Fruit fly (Drosophila melanogaster): ENCODE data around the gene Rpp20.
A peak's percentile ranks its signal among the peaks of the same experiment; 100 is the strongest.

Gene Rpp20

dm6 chrX:19748565-19748964 is 4.3 kb downstream of the Rpp20 start:
- no peak for TF ChIP-seq Pif1A (GFP tag; optimal IDR thresholded peaks at IDR 0.05)
- TF ChIP-seq CG12605 (GFP tag; IDR thresholded peaks at IDR 0.05), result no peak
- TF ChIP-seq EcR (GFP tag; optimal IDR thresholded peaks at IDR 0.05), result no peak
- TF ChIP-seq gl (tag; optimal IDR thresholded peaks at IDR 0.05), result no peak
- no peak for TF ChIP-seq CG4496 (GFP tag; IDR thresholded peaks at IDR 0.05)
- TF ChIP-seq CG34367 (tag; optimal IDR thresholded peaks at IDR 0.05), result no peak
- TF ChIP-seq D1 (tag; optimal IDR thresholded peaks at IDR 0.05), result no peak
- no peak for TF ChIP-seq Pif1B (GFP tag; optimal IDR thresholded peaks at IDR 0.05)
- no peak for TF ChIP-seq CG17806 (tag; optimal IDR thresholded peaks at IDR 0.05)
- no peak for TF ChIP-seq CG8159 (tag; optimal IDR thresholded peaks at IDR 0.05)
- no peak for TF ChIP-seq rn (GFP tag; IDR thresholded peaks at IDR 0.05)
- no peak for TF ChIP-seq CG14655 (GFP tag; optimal IDR thresholded peaks at IDR 0.05)

dm6 chrX:19750626-19751149 is 6.5 kb downstream of the Rpp20 start, which contains the start of gene Abcd3:
TSS of gene Abcd3 (plus strand) at chrX:19750770.
- TF ChIP-seq CG14655 (GFP tag; optimal IDR thresholded peaks at IDR 0.05) (no peak), Pif1B (GFP tag; optimal IDR thresholded peaks at IDR 0.05) (no peak), CG15710 (tag; optimal IDR thresholded peaks at IDR 0.05) (peak; percentile 9), Snoo (tag; optimal IDR thresholded peaks at IDR 0.05) (peak; percentile 7), CG9948 (tag; optimal IDR thresholded peaks at IDR 0.05) (no peak), CG4496 (GFP tag; IDR thresholded peaks at IDR 0.05) (no peak; the same call in 2 of the 3 replicates), CG10348 (GFP tag; IDR thresholded peaks at IDR 0.05) (no peak), EcR (GFP tag; optimal IDR thresholded peaks at IDR 0.05) (peak; percentile 72), Pif1A (GFP tag; optimal IDR thresholded peaks at IDR 0.05) (no peak), gl (tag; optimal IDR thresholded peaks at IDR 0.05) (no peak), CG8159 (tag; optimal IDR thresholded peaks at IDR 0.05) (peak; percentile 46), D1 (tag; optimal IDR thresholded peaks at IDR 0.05) (no peak), CG8301 (tag; optimal IDR thresholded peaks at IDR 0.05) (no peak), CG32121 (GFP tag; IDR thresholded peaks at IDR 0.05) (no peak; the same call in 1 of the 2 replicates), CG17806 (tag; optimal IDR thresholded peaks at IDR 0.05) (no peak), Ets98B (GFP tag; IDR thresholded peaks at IDR 0.05) (peak; percentile 8; the same call in 1 of the 2 replicates), fd96Ca (GFP tag; IDR thresholded peaks at IDR 0.05) (no peak; the same call in 2 of the 3 replicates), CG34367 (tag; optimal IDR thresholded peaks at IDR 0.05) (no peak), CG13204 (GFP tag; optimal IDR thresholded peaks at IDR 0.05) (peak; percentile 13), CG12605 (GFP tag; IDR thresholded peaks at IDR 0.05) (no peak), rn (GFP tag; IDR thresholded peaks at IDR 0.05) (no peak)

- no peak for TF ChIP-seq CG4496 (GFP tag; IDR thresholded peaks at IDR 0.05)
- TF ChIP-seq gl (tag; optimal IDR thresholded peaks at IDR 0.05), result no peak
- TF ChIP-seq rn (GFP tag; IDR thresholded peaks at IDR 0.05), result no peak
- no peak for TF ChIP-seq CG13204 (GFP tag; optimal IDR thresholded peaks at IDR 0.05)
- no peak for TF ChIP-seq D1 (tag; optimal IDR thresholded peaks at IDR 0.05)
- TF ChIP-seq Pif1B (GFP tag; optimal IDR thresholded peaks at IDR 0.05), result no peak
- TF ChIP-seq CG8159 (tag; optimal IDR thresholded peaks at IDR 0.05), result no peak
- TF ChIP-seq Snoo (tag; optimal IDR thresholded peaks at IDR 0.05), result no peak
- TF ChIP-seq CG15710 (tag; optimal IDR thresholded peaks at IDR 0.05), result no peak
- no peak for TF ChIP-seq CG12605 (GFP tag; IDR thresholded peaks at IDR 0.05)
- TF ChIP-seq CG8301 (tag; optimal IDR thresholded peaks at IDR 0.05), result no peak
Observed at dm6 chrX:19752344-19752743, 8.1 kb downstream of the Rpp20 start.

- no peak for TF ChIP-seq EcR (GFP tag; optimal IDR thresholded peaks at IDR 0.05)
- no peak for TF ChIP-seq Pif1B (GFP tag; optimal IDR thresholded peaks at IDR 0.05)
- TF ChIP-seq CG9948 (tag; optimal IDR thresholded peaks at IDR 0.05), result no peak
- no peak for TF ChIP-seq CG8159 (tag; optimal IDR thresholded peaks at IDR 0.05)
- no peak for TF ChIP-seq Pif1A (GFP tag; optimal IDR thresholded peaks at IDR 0.05)
- no peak for TF ChIP-seq CG13204 (GFP tag; optimal IDR thresholded peaks at IDR 0.05)
- TF ChIP-seq CG10348 (GFP tag; IDR thresholded peaks at IDR 0.05), result no peak
- no peak for TF ChIP-seq CG32121 (GFP tag; IDR thresholded peaks at IDR 0.05)
- TF ChIP-seq gl (tag; optimal IDR thresholded peaks at IDR 0.05), result no peak
- TF ChIP-seq CG14655 (GFP tag; optimal IDR thresholded peaks at IDR 0.05), result no peak
- no peak for TF ChIP-seq CG15710 (tag; optimal IDR thresholded peaks at IDR 0.05)
Observed at dm6 chrX:19753710-19754109, 9.5 kb downstream of the Rpp20 start.

- TF ChIP-seq Ets98B (GFP tag; IDR thresholded peaks at IDR 0.05) (no peak), CG10348 (GFP tag; IDR thresholded peaks at IDR 0.05) (no peak), rn (GFP tag; IDR thresholded peaks at IDR 0.05) (no peak), CG9948 (tag; optimal IDR thresholded peaks at IDR 0.05) (no peak), EcR (GFP tag; optimal IDR thresholded peaks at IDR 0.05) (peak; percentile 83), gl (tag; optimal IDR thresholded peaks at IDR 0.05) (no peak), CG8159 (tag; optimal IDR thresholded peaks at IDR 0.05) (no peak), CG13204 (GFP tag; optimal IDR thresholded peaks at IDR 0.05) (peak; percentile 35)
Observed at dm6 chrX:19754152-19754579, 9.9 kb downstream of the Rpp20 start.

- TF ChIP-seq CG4496 (GFP tag; IDR thresholded peaks at IDR 0.05), result 0 out of 3 replicates have a peak, but pooled peaks have one; percentile 22
- no peak for TF ChIP-seq rn (GFP tag; IDR thresholded peaks at IDR 0.05)
Observed at dm6 chrX:19754705-19755403, 10.6 kb downstream of the Rpp20 start.

Measured in whole organism, pupa.